Worm (Caenorhabditis elegans) whole organism, early embryonic: Measurements from ENCODE around the gene ZC239.17.

ENCODE experiments used
- B0310.2 ChIP-seq: sonication (generic microtip); optimal IDR thresholded peaks from 2 replicates; lab custom pipeline; 2016; ENCODE audit warnings: mild to moderate bottlenecking, missing genetic modification characterization, missing compliant biosample characterization
- F13C5.2 ChIP-seq: sonication (generic microtip); optimal IDR thresholded peaks from 2 replicates; lab custom pipeline; 2017; ENCODE audit warnings: mild to moderate bottlenecking, missing genetic modification characterization, inconsistent platforms, missing compliant biosample characterization
- aly-1 ChIP-seq: sonication (generic microtip); optimal IDR thresholded peaks from 2 replicates; lab custom pipeline; 2016; ENCODE audit warnings: missing genetic modification characterization, missing compliant biosample characterization
- ama-1 ChIP-seq: fragments of 150-350 bp; optimal IDR thresholded peaks from 2 replicates; lab custom pipeline; 2014
- ceh-13 ChIP-seq: fragments of 200-800 bp; sonication (Bioruptor generic); optimal IDR thresholded peaks from 2 replicates; lab custom pipeline; 2018; ENCODE audit warnings: mild to moderate bottlenecking, missing genetic modification characterization, missing compliant biosample characterization
- ceh-36 ChIP-seq: sonication (generic microtip); optimal IDR thresholded peaks from 2 replicates; lab custom pipeline; 2016; ENCODE audit warnings: missing genetic modification characterization, inconsistent platforms, missing compliant biosample characterization
- ets-7 ChIP-seq: sonication (generic microtip); optimal IDR thresholded peaks from 2 replicates; lab custom pipeline; 2016; ENCODE audit warnings: missing genotype, missing genetic modification characterization, missing compliant biosample characterization
- flt-1 ChIP-seq: fragments of 200-800 bp; sonication (Bioruptor generic); IDR thresholded peaks from 2 replicates; pipeline ENCODE4 v1.3.6; 2022; ENCODE audit warnings: missing genetic modification characterization, missing compliant biosample characterization
- hmbx-1 ChIP-seq: sonication (generic microtip); optimal IDR thresholded peaks from 2 replicates; lab custom pipeline; 2016; ENCODE audit warnings: mild to moderate bottlenecking, missing genetic modification characterization, missing compliant biosample characterization
- hmg-4 ChIP-seq: fragments of 200-800 bp; sonication (Bioruptor generic); optimal IDR thresholded peaks from 2 replicates; lab custom pipeline; 2018; ENCODE audit warnings: mild to moderate bottlenecking, missing genetic modification characterization, missing compliant biosample characterization
- hnd-1 ChIP-seq: sonication (generic microtip); optimal IDR thresholded peaks from 2 replicates; lab custom pipeline; 2016; ENCODE audit warnings: missing genetic modification characterization, missing compliant biosample characterization
- pes-1 ChIP-seq: fragments of 200-800 bp; sonication (Bioruptor generic); IDR thresholded peaks from 2 replicates; pipeline ENCODE4 v1.3.6; 2022; ENCODE audit warnings: missing genetic modification reagents, missing genetic modification characterization, missing compliant biosample characterization
- scrt-1 ChIP-seq: fragments of 200-800 bp; sonication (Bioruptor generic); IDR thresholded peaks from 2 replicates; pipeline ENCODE4 v1.3.6; 2022; ENCODE audit warnings: missing genetic modification characterization, missing compliant biosample characterization
- sea-1 ChIP-seq: fragments of 200-800 bp; sonication (Bioruptor generic); conservative IDR thresholded peaks from 2 replicates; pipeline ENCODE4 v1.3.6; 2022; ENCODE audit warnings: missing genetic modification characterization, missing compliant biosample characterization
- tbx-11 ChIP-seq: fragments of 200-800 bp; sonication (Bioruptor generic); IDR thresholded peaks from 2 replicates; pipeline ENCODE4 v1.3.6; 2022; ENCODE audit warnings: missing genetic modification characterization, missing compliant biosample characterization
- tbx-37 ChIP-seq: fragments of 200-800 bp; sonication (Bioruptor generic); conservative IDR thresholded peaks from 2 replicates; pipeline ENCODE4 v1.3.6; 2022; ENCODE audit warnings: missing genetic modification reagents, missing genetic modification characterization, missing compliant biosample characterization
- tra-4 ChIP-seq: sonication (generic microtip); optimal IDR thresholded peaks from 2 replicates; lab custom pipeline; 2017; ENCODE audit warnings: missing genetic modification characterization, missing compliant biosample characterization

ZC239.17 gene

ce11 chrII:3225780-3226179 lies at the start of gene ZC239.17:
TSS of gene ZC239.17 (minus strand) at chrII:3225880.
- TF ChIP-seq scrt-1 (GFP tag; lab: Robert Waterston, UW) (no peak), tbx-37 (GFP tag; lab: Robert Waterston, UW) (no peak), pes-1 (GFP tag; lab: Robert Waterston, UW) (no peak), F13C5.2 (no peak), aly-1 (tag; lab: Kevin White, UChicago) (no peak)

ce11 chrII:3274923-3275322 lies 49.2 kb upstream of the ZC239.17 start, which contains the start of gene F02E11.3:
TSS of gene F02E11.3 (minus strand) at chrII:3275023.
- TF ChIP-seq hnd-1 (tag; lab: Kevin White, UChicago), result no peak
- no peak for TF ChIP-seq tbx-37 (GFP tag; lab: Robert Waterston, UW)
- TF ChIP-seq sea-1 (GFP tag; lab: Robert Waterston, UW), result no peak
- no peak for TF ChIP-seq hmbx-1
- TF ChIP-seq tra-4 (tag; lab: Kevin White, UChicago), result no peak
- no peak for TF ChIP-seq ets-7 (tag; lab: Kevin White, UChicago)
- TF ChIP-seq F13C5.2, result no peak
- TF ChIP-seq tbx-11 (GFP tag; lab: Robert Waterston, UW), result no peak
- TF ChIP-seq ama-1, result no peak
- no peak for TF ChIP-seq ceh-13 (GFP tag; lab: Kevin White, UChicago)
- TF ChIP-seq flt-1 (GFP tag; lab: Robert Waterston, UW), result no peak
- no peak for TF ChIP-seq scrt-1 (GFP tag; lab: Robert Waterston, UW)
- no peak for TF ChIP-seq hmg-4 (GFP tag; lab: Kevin White, UChicago)
- no peak for TF ChIP-seq ceh-36
- TF ChIP-seq B0310.2 (tag; lab: Kevin White, UChicago), result no peak
- no peak for TF ChIP-seq aly-1 (tag; lab: Kevin White, UChicago)
- no peak for TF ChIP-seq pes-1 (GFP tag; lab: Robert Waterston, UW)

- no peak for TF ChIP-seq flt-1 (GFP tag; lab: Robert Waterston, UW)
- TF ChIP-seq ceh-13 (GFP tag; lab: Kevin White, UChicago), result no peak
- TF ChIP-seq F13C5.2, result no peak
- TF ChIP-seq tbx-11 (GFP tag; lab: Robert Waterston, UW), result no peak
- TF ChIP-seq hnd-1 (tag; lab: Kevin White, UChicago), result no peak
- TF ChIP-seq tbx-37 (GFP tag; lab: Robert Waterston, UW), result no peak
- TF ChIP-seq tra-4 (tag; lab: Kevin White, UChicago), result no peak
- TF ChIP-seq pes-1 (GFP tag; lab: Robert Waterston, UW), result no peak
- TF ChIP-seq B0310.2 (tag; lab: Kevin White, UChicago), result no peak
- TF ChIP-seq sea-1 (GFP tag; lab: Robert Waterston, UW), result no peak
- TF ChIP-seq scrt-1 (GFP tag; lab: Robert Waterston, UW), result no peak
- TF ChIP-seq aly-1 (tag; lab: Kevin White, UChicago), result no peak
- no peak for TF ChIP-seq hmg-4 (GFP tag; lab: Kevin White, UChicago)
- no peak for TF ChIP-seq ama-1
- TF ChIP-seq ceh-36, result no peak
Measured at ce11 chrII:3270598-3270997, 44.9 kb upstream of the ZC239.17 start.

- TF ChIP-seq hmbx-1, result no peak
- peak; percentile 60; the same call in 1 of the 2 replicates for TF ChIP-seq flt-1 (GFP tag; lab: Robert Waterston, UW)
- TF ChIP-seq ama-1, result no peak
- TF ChIP-seq F13C5.2, result no peak
- TF ChIP-seq ceh-13 (GFP tag; lab: Kevin White, UChicago), result peak; percentile 49
- 0 out of 2 replicates have a peak, but pooled peaks have one; percentile 19 for TF ChIP-seq scrt-1 (GFP tag; lab: Robert Waterston, UW)
- TF ChIP-seq pes-1 (GFP tag; lab: Robert Waterston, UW), result peak; percentile 82
- no peak for TF ChIP-seq B0310.2 (tag; lab: Kevin White, UChicago)
- peak; percentile 58 for TF ChIP-seq tbx-11 (GFP tag; lab: Robert Waterston, UW)
- TF ChIP-seq sea-1 (GFP tag; lab: Robert Waterston, UW), result no peak
- peak; percentile 1 for TF ChIP-seq hnd-1 (tag; lab: Kevin White, UChicago)
- TF ChIP-seq ets-7 (tag; lab: Kevin White, UChicago), result no peak
Measured at ce11 chrII:3267815-3268214, 42.1 kb upstream of the ZC239.17 start.

ce11 chrII:3267365-3267764 lies 41.7 kb upstream of the ZC239.17 start, which contains the start of gene F02E11.7:
TSS of gene F02E11.7 (plus strand) at chrII:3267665.
- TF ChIP-seq ceh-36 (no peak), pes-1 (GFP tag; lab: Robert Waterston, UW) (no peak), ama-1 (no peak), ceh-13 (GFP tag; lab: Kevin White, UChicago) (no peak), F13C5.2 (no peak), ets-7 (tag; lab: Kevin White, UChicago) (no peak), hmbx-1 (no peak), B0310.2 (tag; lab: Kevin White, UChicago) (no peak), scrt-1 (GFP tag; lab: Robert Waterston, UW) (no peak), hmg-4 (GFP tag; lab: Kevin White, UChicago) (no peak), aly-1 (tag; lab: Kevin White, UChicago) (no peak), tbx-11 (GFP tag; lab: Robert Waterston, UW) (no peak), flt-1 (GFP tag; lab: Robert Waterston, UW) (no peak), hnd-1 (tag; lab: Kevin White, UChicago) (no peak), tbx-37 (GFP tag; lab: Robert Waterston, UW) (no peak), sea-1 (GFP tag; lab: Robert Waterston, UW) (no peak), tra-4 (tag; lab: Kevin White, UChicago) (no peak)

ce11 chrII:3264704-3265103 lies 39.0 kb upstream of the ZC239.17 start:
- TF ChIP-seq B0310.2 (tag; lab: Kevin White, UChicago) (no peak), hmbx-1 (no peak), ceh-36 (no peak), sea-1 (GFP tag; lab: Robert Waterston, UW) (no peak), hmg-4 (GFP tag; lab: Kevin White, UChicago) (no peak), ceh-13 (GFP tag; lab: Kevin White, UChicago) (no peak), flt-1 (GFP tag; lab: Robert Waterston, UW) (no peak), scrt-1 (GFP tag; lab: Robert Waterston, UW) (no peak), aly-1 (tag; lab: Kevin White, UChicago) (no peak), tra-4 (tag; lab: Kevin White, UChicago) (no peak), ama-1 (no peak), ets-7 (tag; lab: Kevin White, UChicago) (no peak), tbx-11 (GFP tag; lab: Robert Waterston, UW) (no peak), hnd-1 (tag; lab: Kevin White, UChicago) (no peak), pes-1 (GFP tag; lab: Robert Waterston, UW) (no peak), F13C5.2 (no peak), tbx-37 (GFP tag; lab: Robert Waterston, UW) (no peak)
